Worm (Caenorhabditis elegans): ENCODE measurements around the gene znf-782.

The znf-782 gene

ce11 chrIV:1065569-1065968 is 1.8 kb downstream of the znf-782 start:
- TF ChIP-seq nhr-2 (tag; optimal IDR thresholded peaks at IDR 0.05), result no peak
- TF ChIP-seq hlh-1 (tag; optimal IDR thresholded peaks at IDR 0.05), result no peak
- no peak for TF ChIP-seq flh-1 (GFP tag; optimal IDR thresholded peaks at IDR 0.05)
- TF ChIP-seq elt-3 (tag; optimal IDR thresholded peaks at IDR 0.05), result no peak

DNA sequence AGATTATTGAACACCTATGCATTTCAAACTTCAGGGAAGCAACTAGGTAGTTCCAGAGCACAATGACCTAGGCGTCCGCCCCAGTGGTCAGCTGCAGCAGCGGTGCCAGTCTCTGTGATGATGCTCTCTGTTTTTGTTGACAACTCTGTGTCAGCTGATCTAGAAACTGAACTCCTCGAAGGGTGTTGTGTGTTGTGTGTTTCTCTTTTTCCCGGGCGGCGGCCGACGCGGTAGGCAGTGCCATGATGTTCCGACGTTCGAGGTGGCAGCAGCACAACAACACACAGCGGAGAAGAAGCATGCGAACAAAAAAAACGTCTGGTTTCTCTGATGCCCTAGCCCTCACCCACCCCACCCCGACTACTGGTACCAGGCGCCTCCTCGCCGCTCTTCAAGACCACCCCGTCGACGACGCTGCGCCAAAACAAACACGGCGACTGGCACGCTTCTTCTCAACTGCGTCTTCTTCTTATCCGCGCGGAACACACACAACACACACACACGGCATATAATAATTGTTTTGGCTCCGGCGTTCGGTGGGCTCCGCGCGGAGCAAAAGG is 3.0 kb downstream of the znf-782 start:
- no peak for TF ChIP-seq cnd-1 (tag; optimal IDR thresholded peaks at IDR 0.05)
- no peak for TF ChIP-seq lin-13 (tag; optimal IDR thresholded peaks at IDR 0.05)
- TF ChIP-seq nhr-12 (tag; optimal IDR thresholded peaks at IDR 0.05), result no peak
- no peak for TF ChIP-seq mab-5 (tag; optimal IDR thresholded peaks at IDR 0.05)
- TF ChIP-seq ceh-43 (GFP tag; optimal IDR thresholded peaks at IDR 0.05), result no peak
- TF ChIP-seq ztf-11 (tag; optimal IDR thresholded peaks at IDR 0.05), result no peak
- no peak for TF ChIP-seq unc-120 (tag; optimal IDR thresholded peaks at IDR 0.05; ENCODE audit: poor library complexity, severe bottlenecking)
- TF ChIP-seq nhr-237 (tag; optimal IDR thresholded peaks at IDR 0.05), result no peak
- TF ChIP-seq elt-3 (tag; optimal IDR thresholded peaks at IDR 0.05), result no peak
- no peak for TF ChIP-seq nhr-76 (tag; optimal IDR thresholded peaks at IDR 0.05)
- no peak for TF ChIP-seq blmp-1 (tag; optimal IDR thresholded peaks at IDR 0.05)

DNA sequence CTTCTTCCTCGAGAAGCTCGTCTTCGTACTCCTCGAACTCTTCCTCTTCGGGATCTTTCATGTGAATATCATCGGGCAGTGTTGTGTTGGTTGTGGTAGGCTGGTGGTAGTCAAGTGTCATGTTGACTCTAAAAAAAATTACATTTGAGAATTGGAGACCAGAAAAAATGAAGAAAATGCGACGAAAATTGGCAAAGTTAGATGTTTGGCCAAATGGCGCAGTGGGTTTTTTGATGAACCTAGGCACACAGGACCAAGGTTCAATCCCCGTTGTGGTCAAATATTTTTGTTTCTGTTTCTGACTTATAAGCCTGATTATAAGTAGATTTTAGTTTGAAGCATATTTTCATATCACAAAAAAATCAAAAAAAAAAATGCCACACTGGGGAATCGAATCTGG is 4.3 kb downstream of the znf-782 start:
- TF ChIP-seq pha-4 (tag; optimal IDR thresholded peaks at IDR 0.05) (no peak), mab-5 (tag; optimal IDR thresholded peaks at IDR 0.05) (no peak), ceh-43 (GFP tag; optimal IDR thresholded peaks at IDR 0.05) (no peak), elt-3 (tag; optimal IDR thresholded peaks at IDR 0.05) (no peak), cnd-1 (tag; optimal IDR thresholded peaks at IDR 0.05) (no peak), tbx-8 (GFP tag; optimal IDR thresholded peaks at IDR 0.05) (no peak), lsy-2 (tag; optimal IDR thresholded peaks at IDR 0.05) (no peak), mls-2 (tag; optimal IDR thresholded peaks at IDR 0.05) (no peak), lin-32 (GFP tag; optimal IDR thresholded peaks at IDR 0.05) (no peak), ztf-11 (tag; optimal IDR thresholded peaks at IDR 0.05) (no peak), snpc-4 (tag; optimal IDR thresholded peaks at IDR 0.05) (no peak), nhr-237 (tag; optimal IDR thresholded peaks at IDR 0.05) (no peak), blmp-1 (tag; optimal IDR thresholded peaks at IDR 0.05) (no peak), ceh-39 (tag; optimal IDR thresholded peaks at IDR 0.05) (no peak), ham-2 (GFP tag; optimal IDR thresholded peaks at IDR 0.05) (no peak), elt-1 (tag; optimal IDR thresholded peaks at IDR 0.05; ENCODE audit: borderline replicate concordance, insufficient read depth) (no peak), sem-2 (GFP tag; optimal IDR thresholded peaks at IDR 0.05) (no peak), sptf-1 (tag; optimal IDR thresholded peaks at IDR 0.05) (no peak), unc-39 (tag; optimal IDR thresholded peaks at IDR 0.05) (no peak)

DNA sequence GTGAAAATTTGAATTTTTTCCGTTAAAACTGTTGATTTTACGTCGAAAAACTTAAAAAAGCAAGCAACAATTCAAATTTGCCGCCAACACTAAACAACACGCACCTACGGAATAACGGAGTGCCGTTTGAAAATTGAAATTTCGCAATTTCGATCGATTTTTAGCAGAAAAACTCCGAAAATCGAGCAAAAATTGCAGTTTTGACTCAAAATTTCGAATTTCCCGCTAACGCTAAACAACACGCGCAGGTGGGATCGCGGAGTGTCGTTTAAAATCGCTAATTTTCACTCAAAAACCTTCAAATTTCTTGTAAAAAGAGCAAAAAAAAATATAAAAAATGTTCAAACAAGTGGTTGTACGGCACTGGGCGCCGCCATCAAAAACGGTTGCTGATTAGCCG is 8.8 kb downstream of the znf-782 start:
- TF ChIP-seq ham-2 (GFP tag; optimal IDR thresholded peaks at IDR 0.05) (no peak), zip-8 (tag; optimal IDR thresholded peaks at IDR 0.05) (no peak), nhr-2 (tag; optimal IDR thresholded peaks at IDR 0.05) (no peak), ces-1 (GFP tag; optimal IDR thresholded peaks at IDR 0.05) (no peak), ceh-83 (GFP tag; optimal IDR thresholded peaks at IDR 0.05) (no peak), M03D4.4 (tag; optimal IDR thresholded peaks at IDR 0.05) (no peak)

ce11 chrIV:1056263-1056942 is 10.9 kb downstream of the znf-782 start, which contains the start of the genes Y55F3AM.13 and mrps-25:
TSS of gene Y55F3AM.13 (minus strand) at chrIV:1056313.
TSS of gene mrps-25 (plus strand) at chrIV:1056892.
- no peak for TF ChIP-seq elt-3 (tag; optimal IDR thresholded peaks at IDR 0.05)
- no peak for TF ChIP-seq cnd-1 (tag; optimal IDR thresholded peaks at IDR 0.05)
- no peak for TF ChIP-seq ceh-83 (GFP tag; optimal IDR thresholded peaks at IDR 0.05)
- no peak for TF ChIP-seq unc-62 (GFP tag; optimal IDR thresholded peaks at IDR 0.05)
- peak; percentile 8 for TF ChIP-seq lsy-2 (tag; optimal IDR thresholded peaks at IDR 0.05)
- TF ChIP-seq unc-120 (tag; optimal IDR thresholded peaks at IDR 0.05; ENCODE audit: poor library complexity, severe bottlenecking), result no peak
- TF ChIP-seq nhr-237 (tag; optimal IDR thresholded peaks at IDR 0.05), result peak; percentile 28
- no peak for TF ChIP-seq ceh-43 (GFP tag; optimal IDR thresholded peaks at IDR 0.05)
- TF ChIP-seq lin-13 (tag; optimal IDR thresholded peaks at IDR 0.05), result no peak
- TF ChIP-seq bed-3 (GFP tag; optimal IDR thresholded peaks at IDR 0.05), result no peak
- no peak for TF ChIP-seq drap-1 (GFP tag; optimal IDR thresholded peaks at IDR 0.05)
- no peak for TF ChIP-seq ham-2 (GFP tag; optimal IDR thresholded peaks at IDR 0.05)
- TF ChIP-seq mep-1 (tag; optimal IDR thresholded peaks at IDR 0.05), result no peak
- TF ChIP-seq ces-1 (GFP tag; optimal IDR thresholded peaks at IDR 0.05), result peak; percentile 73
